Worm (Caenorhabditis elegans): ENCODE data around the gene Y43F8B.2.

ce11 chrV:19533010-19533409 is at the start of gene Y43F8B.2:
- TF ChIP-seq unc-62 (GFP tag; optimal IDR thresholded peaks at IDR 0.05) (no peak), nhr-12 (tag; optimal IDR thresholded peaks at IDR 0.05) (no peak), nhr-11 (tag; optimal IDR thresholded peaks at IDR 0.05) (no peak), pha-4 (tag; optimal IDR thresholded peaks at IDR 0.05) (no peak), lin-39 (tag; optimal IDR thresholded peaks at IDR 0.05) (no peak), fos-1 (tag; optimal IDR thresholded peaks at IDR 0.05) (no peak), sea-2 (GFP tag; optimal IDR thresholded peaks at IDR 0.05) (no peak), jun-1 (tag; optimal IDR thresholded peaks at IDR 0.05) (no peak), daf-12 (tag; optimal IDR thresholded peaks at IDR 0.05) (no peak), ama-1 (optimal IDR thresholded peaks at IDR 0.05) (no peak)

Measured in whole organism, L3 larva.